Worm (Caenorhabditis elegans): ENCODE results near the gene Y69A2AR.12.

ce11 chrIV:2610974-2611373, 42.6 kb downstream of the Y69A2AR.12 start:
- TF ChIP-seq nhr-28 (tag; optimal IDR thresholded peaks at IDR 0.05) (no peak), dve-1 (tag; optimal IDR thresholded peaks at IDR 0.05; ENCODE audit: insufficient read depth) (no peak), lsy-2 (tag; optimal IDR thresholded peaks at IDR 0.05) (no peak), daf-19 (GFP tag; conservative IDR thresholded peaks at IDR 0.05) (no peak), snpc-4 (tag; optimal IDR thresholded peaks at IDR 0.05) (no peak)

Measured in whole organism, L4 larva.